Fruit fly (Drosophila melanogaster) whole organism, embryonic: ENCODE measurements around the gene CG15772.

ENCODE experiments used
- Abd-B ChIP-seq: fragments of 200-800 bp; sonication (Bioruptor generic); optimal IDR thresholded peaks from 2 replicates; lab custom pipeline; 2018; ENCODE audit warnings: missing biosample characterization, mild to moderate bottlenecking, missing genetic modification characterization, moderate library complexity
- BEAF-32 ChIP-seq: fragments of 200-800 bp; sonication (Bioruptor generic); optimal IDR thresholded peaks from 3 replicates; lab custom pipeline; 2017; ENCODE audit warnings: missing biosample characterization, missing genetic modification characterization, mild to moderate bottlenecking, moderate library complexity, missing genetic modification reagents
- CG10147 ChIP-seq: fragments of 200-800 bp; sonication (Bioruptor generic); optimal IDR thresholded peaks from 2 replicates; lab custom pipeline; 2019; ENCODE audit warnings: missing biosample characterization, mild to moderate bottlenecking, missing genetic modification characterization, moderate library complexity
- CG10274 ChIP-seq: fragments of 200-800 bp; sonication (Bioruptor generic); optimal IDR thresholded peaks from 3 replicates; lab custom pipeline; 2017; ENCODE audit warnings: missing biosample characterization, mild to moderate bottlenecking, missing genetic modification characterization
- CG10431 ChIP-seq: fragments of 200-800 bp; sonication (Bioruptor generic); optimal IDR thresholded peaks from 3 replicates; lab custom pipeline; 2018; ENCODE audit warnings: missing biosample characterization, mild to moderate bottlenecking, missing genetic modification characterization
- CG10979 ChIP-seq: fragments of 200-800 bp; sonication (Bioruptor generic); optimal IDR thresholded peaks from 2 replicates; lab custom pipeline; 2018; ENCODE audit warnings: missing biosample characterization, mild to moderate bottlenecking, missing genetic modification characterization, moderate library complexity
- CG11456 ChIP-seq: fragments of 200-800 bp; sonication (Bioruptor generic); IDR thresholded peaks from 3 replicates; pipeline ENCODE4 v1.3.6; 2022; ENCODE audit warnings: missing biosample characterization, missing genetic modification characterization
- CG13123 ChIP-seq: fragments of 200-800 bp; sonication (Bioruptor generic); optimal IDR thresholded peaks from 2 replicates; lab custom pipeline; 2016; ENCODE audit warnings: missing biosample characterization, missing genetic modification characterization
- CG13775 ChIP-seq: fragments of 200-800 bp; sonication (Bioruptor generic); optimal IDR thresholded peaks from 3 replicates; lab custom pipeline; 2017; ENCODE audit warnings: missing biosample characterization, mild to moderate bottlenecking, missing genetic modification characterization
- CG16813 ChIP-seq: fragments of 200-800 bp; sonication (Bioruptor generic); IDR thresholded peaks from 3 replicates; pipeline ENCODE4 v1.3.6; 2022; ENCODE audit warnings: missing biosample characterization, missing genetic modification characterization; ENCODE audit not compliant: partially characterized antibody
- CG2678 ChIP-seq: fragments of 200-800 bp; sonication (Bioruptor generic); optimal IDR thresholded peaks from 3 replicates; lab custom pipeline; 2019; ENCODE audit warnings: missing biosample characterization, mild to moderate bottlenecking, missing genetic modification characterization, moderate library complexity
- CG2889 ChIP-seq: fragments of 200-800 bp; sonication (Bioruptor generic); IDR thresholded peaks from 3 replicates; pipeline ENCODE4 v1.3.6; 2022; ENCODE audit warnings: missing biosample characterization, missing genetic modification characterization
- CG6689 ChIP-seq: fragments of 200-800 bp; sonication (Bioruptor generic); IDR thresholded peaks from 2 replicates; pipeline ENCODE4 v1.3.6; 2022; ENCODE audit warnings: missing biosample characterization, missing genetic modification characterization
- CG6791 ChIP-seq: fragments of 200-800 bp; sonication (Bioruptor generic); IDR thresholded peaks from 3 replicates; pipeline ENCODE4 v1.3.6; 2022; ENCODE audit warnings: missing biosample characterization, missing genetic modification characterization; ENCODE audit not compliant: partially characterized antibody
- CG7745 ChIP-seq: fragments of 200-800 bp; sonication (Bioruptor generic); optimal IDR thresholded peaks from 2 replicates; lab custom pipeline; 2018; ENCODE audit warnings: missing biosample characterization, mild to moderate bottlenecking, missing genetic modification characterization, moderate library complexity
- CG9609 ChIP-seq: fragments of 200-800 bp; sonication (Bioruptor generic); optimal IDR thresholded peaks from 3 replicates; lab custom pipeline; 2016; ENCODE audit warnings: missing biosample characterization, missing genetic modification characterization
- Doc3 ChIP-seq: fragments of 200-800 bp; sonication (Bioruptor generic); IDR thresholded peaks from 3 replicates; pipeline ENCODE4 v1.3.6; 2022; ENCODE audit warnings: missing biosample characterization, missing genetic modification characterization; ENCODE audit not compliant: partially characterized antibody
- Dref ChIP-seq: fragments of 200-800 bp; sonication (Bioruptor generic); IDR thresholded peaks from 2 replicates; pipeline ENCODE4 v1.3.6; 2022; ENCODE audit warnings: missing biosample characterization, missing genetic modification characterization
- Fer2 ChIP-seq: fragments of 200-800 bp; sonication (Bioruptor generic); optimal IDR thresholded peaks from 2 replicates; lab custom pipeline; 2018; ENCODE audit warnings: missing biosample characterization, mild to moderate bottlenecking, missing genetic modification characterization, moderate library complexity
- Hmr ChIP-seq: fragments of 200-800 bp; sonication (Bioruptor generic); optimal IDR thresholded peaks from 3 replicates; lab custom pipeline; 2017; ENCODE audit warnings: mild to moderate bottlenecking, missing biosample characterization, missing genetic modification reagents, missing genetic modification characterization
- Opbp ChIP-seq: fragments of 200-800 bp; sonication (Bioruptor generic); IDR thresholded peaks from 3 replicates; pipeline ENCODE4 v1.3.6; 2022; ENCODE audit warnings: missing biosample characterization, missing genetic modification characterization; ENCODE audit not compliant: partially characterized antibody
- Scr ChIP-seq: fragments of 200-800 bp; sonication (Bioruptor generic); IDR thresholded peaks from 2 replicates; pipeline ENCODE4 v1.3.6; 2022; ENCODE audit warnings: missing biosample characterization, missing genetic modification characterization; ENCODE audit not compliant: partially characterized antibody
- amos ChIP-seq: fragments of 200-800 bp; sonication (Bioruptor generic); IDR thresholded peaks from 2 replicates; pipeline ENCODE4 v1.3.6; 2022; ENCODE audit warnings: missing biosample characterization, missing genetic modification characterization; ENCODE audit not compliant: partially characterized antibody
- bbx ChIP-seq: fragments of 200-800 bp; sonication (Bioruptor generic); IDR thresholded peaks from 2 replicates; pipeline ENCODE4 v1.3.6; 2022; ENCODE audit warnings: missing biosample characterization, missing genetic modification characterization; ENCODE audit not compliant: partially characterized antibody
- cg ChIP-seq: fragments of 200-800 bp; sonication (Bioruptor generic); optimal IDR thresholded peaks from 3 replicates; lab custom pipeline; 2019; ENCODE audit warnings: missing biosample characterization, mild to moderate bottlenecking, missing genetic modification characterization, moderate library complexity
- chm ChIP-seq: fragments of 200-800 bp; sonication (Bioruptor generic); IDR thresholded peaks from 2 replicates; pipeline ENCODE4 v1.3.6; 2022; ENCODE audit warnings: missing biosample characterization, missing genetic modification characterization
- ci ChIP-seq: fragments of 200-800 bp; sonication (Bioruptor generic); IDR thresholded peaks from 3 replicates; pipeline ENCODE4 v1.3.6; 2022; ENCODE audit warnings: missing biosample characterization, missing genetic modification characterization
- emc ChIP-seq: fragments of 200-800 bp; sonication (Bioruptor generic); optimal IDR thresholded peaks from 2 replicates; lab custom pipeline; 2016; ENCODE audit warnings: missing biosample characterization, missing genetic modification characterization
- fru ChIP-seq: fragments of >200 bp; optimal IDR thresholded peaks from 2 replicates; lab custom pipeline; 2017
- gce ChIP-seq: fragments of 200-800 bp; sonication (Bioruptor generic); IDR thresholded peaks from 3 replicates; pipeline ENCODE4 v1.3.6; 2022; ENCODE audit warnings: missing biosample characterization, missing genetic modification characterization
- gcm2 ChIP-seq: fragments of 200-800 bp; sonication (Bioruptor generic); optimal IDR thresholded peaks from 2 replicates; lab custom pipeline; 2016; ENCODE audit warnings: missing biosample characterization, missing genetic modification characterization
- gsb-n ChIP-seq: fragments of 200-800 bp; sonication (Bioruptor generic); optimal IDR thresholded peaks from 3 replicates; lab custom pipeline; 2018; ENCODE audit warnings: missing biosample characterization, mild to moderate bottlenecking, missing genetic modification characterization
- h ChIP-seq: fragments of >200 bp; optimal IDR thresholded peaks from 2 replicates; lab custom pipeline; 2017
- hth ChIP-seq: fragments of >200 bp; optimal IDR thresholded peaks from 2 replicates; lab custom pipeline; 2017; ENCODE audit warnings: inconsistent platforms
- inv ChIP-seq: fragments of 200-800 bp; sonication (Bioruptor generic); IDR thresholded peaks from 2 replicates; pipeline ENCODE4 v1.3.6; 2022; ENCODE audit warnings: missing biosample characterization, missing genetic modification characterization; ENCODE audit not compliant: partially characterized antibody
- kni ChIP-seq: fragments of 200-800 bp; sonication (Bioruptor generic); optimal IDR thresholded peaks from 3 replicates; lab custom pipeline; 2017; ENCODE audit warnings: mild to moderate bottlenecking, missing biosample characterization, missing genetic modification reagents, missing genetic modification characterization
- pho ChIP-seq: fragments of 200-800 bp; sonication (Bioruptor generic); optimal IDR thresholded peaks from 2 replicates; lab custom pipeline; 2016; ENCODE audit warnings: missing biosample characterization, missing genetic modification characterization
- sr ChIP-seq: fragments of 200-800 bp; sonication (Bioruptor generic); IDR thresholded peaks from 3 replicates; pipeline ENCODE4 v1.3.6; 2022; ENCODE audit warnings: missing biosample characterization, missing genetic modification characterization
- trem ChIP-seq: fragments of 200-800 bp; optimal IDR thresholded peaks from 3 replicates; lab custom pipeline; 2019; ENCODE audit warnings: missing biosample characterization, mild to moderate bottlenecking, missing genetic modification characterization, moderate library complexity
- vnd ChIP-seq: fragments of 200-800 bp; sonication (Bioruptor generic); IDR thresholded peaks from 3 replicates; pipeline ENCODE4 v1.3.6; 2022; ENCODE audit warnings: missing biosample characterization, missing genetic modification characterization; ENCODE audit not compliant: partially characterized antibody

The CG15772 gene

DNA sequence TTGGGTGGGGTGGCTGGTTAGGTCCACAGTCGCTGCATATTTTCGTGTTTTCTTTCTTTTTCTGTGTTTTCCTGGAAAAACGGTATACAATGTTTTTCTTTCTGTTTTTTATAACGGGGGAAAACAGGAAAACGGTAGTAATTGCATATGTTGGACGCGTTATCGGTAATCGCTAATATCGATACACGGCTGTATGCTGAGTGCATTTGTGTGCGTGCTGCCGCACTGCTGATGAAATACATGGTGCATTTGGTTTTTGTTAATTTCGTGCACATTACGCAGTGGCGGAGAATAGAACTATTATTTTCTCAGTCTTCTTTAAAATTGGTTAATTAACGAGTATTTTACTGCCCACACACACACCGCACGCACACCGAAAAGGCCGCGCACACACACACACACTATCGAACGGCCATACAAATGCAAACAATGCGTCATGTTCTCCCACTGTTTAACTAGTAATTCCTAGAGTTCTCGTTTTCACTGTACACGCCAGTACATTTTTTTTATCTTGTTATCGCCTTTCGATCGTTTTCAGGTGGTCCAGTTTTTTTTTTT, 11.5 kb downstream of the CG15772 start (continued):
- TF ChIP-seq Dref (GFP tag; lab: Robert Waterston, UW) (peak; percentile 55), CG2889 (GFP tag; lab: Robert Waterston, UW) (no peak), gsb-n (no peak), CG13775 (GFP tag; lab: Kevin White, UChicago) (no peak), h (lab: Kevin White, UChicago) (no peak), CG10431 (GFP tag; lab: Kevin White, UChicago) (peak; percentile 94), cg (GFP tag; lab: Kevin White, UChicago) (peak; percentile 92), Fer2 (tag; lab: Kevin White, UChicago) (no peak), Opbp (GFP tag; lab: Robert Waterston, UW) (peak; percentile 54; the same call in 1 of the 3 replicates), CG13123 (GFP tag; lab: Kevin White, UChicago) (no peak), fru (lab: Kevin White, UChicago) (no peak), CG6791 (GFP tag; lab: Robert Waterston, UW) (peak; percentile 44; the same call in 1 of the 3 replicates), CG2678 (tag; lab: Kevin White, UChicago) (no peak), CG10147 (GFP tag; lab: Kevin White, UChicago) (peak; percentile 65), CG16813 (GFP tag; lab: Robert Waterston, UW) (peak; percentile 24; the same call in 1 of the 3 replicates), BEAF-32 (peak; percentile 16), gcm2 (no peak), bbx (GFP tag; lab: Robert Waterston, UW) (no peak; the same call in 1 of the 2 replicates), chm (GFP tag; lab: Robert Waterston, UW) (no peak), amos (GFP tag; lab: Robert Waterston, UW) (peak; percentile 20; the same call in 1 of the 2 replicates), inv (GFP tag; lab: Robert Waterston, UW) (no peak), sr (GFP tag; lab: Robert Waterston, UW) (no peak), hth (lab: Kevin White, UChicago) (no peak), Hmr (no peak), emc (GFP tag; lab: Kevin White, UChicago) (no peak), gce (GFP tag; lab: Robert Waterston, UW) (no peak), CG6689 (no peak), ci (GFP tag; lab: Robert Waterston, UW) (no peak), pho (GFP tag; lab: Kevin White, UChicago) (no peak), Abd-B (GFP tag; lab: Kevin White, UChicago) (no peak), CG9609 (no peak), Scr (peak; percentile 18), CG11456 (GFP tag; lab: Robert Waterston, UW) (no peak), trem (no peak), vnd (peak; percentile 26; the same call in 1 of the 3 replicates), Doc3 (0 out of 3 replicates have a peak, but pooled peaks have one; percentile 15), CG10979 (tag; lab: Kevin White, UChicago) (peak; percentile 17), kni (GFP tag; lab: Kevin White, UChicago) (no peak), CG10274 (GFP tag; lab: Kevin White, UChicago) (no peak), CG7745 (tag; lab: Kevin White, UChicago) (no peak)
- TF ChIP-seq, all 482 proteins: peak for 19
